Fruit fly (Drosophila melanogaster): ENCODE results near the gene CG3436.

The CG3436 gene

dm6 chr2L:131466-132270 lies 24.2 kb upstream of the CG3436 start, which contains the start of gene Gs1 (continued):
- TF ChIP-seq stwl (tag; optimal IDR thresholded peaks at IDR 0.05) = peak; percentile 70
- no peak for TF ChIP-seq psq (GFP tag; optimal IDR thresholded peaks at IDR 0.05)
- TF ChIP-seq CG15696 (tag; optimal IDR thresholded peaks at IDR 0.05) = no peak
- no peak for TF ChIP-seq Dip3 (GFP tag; optimal IDR thresholded peaks at IDR 0.05)
- TF ChIP-seq Ravus (GFP tag; IDR thresholded peaks at IDR 0.05) = no peak
- TF ChIP-seq pho (GFP tag; optimal IDR thresholded peaks at IDR 0.05) = peak; percentile 17
- TF ChIP-seq wor (GFP tag; IDR thresholded peaks at IDR 0.05) = no peak
- no peak for TF ChIP-seq bowl (GFP tag; IDR thresholded peaks at IDR 0.05)
- TF ChIP-seq CG10321 (GFP tag; IDR thresholded peaks at IDR 0.05) = no peak; the same call in 1 of the 2 replicates
- no peak for TF ChIP-seq sc (optimal IDR thresholded peaks at IDR 0.05)
- TF ChIP-seq sc (GFP tag; optimal IDR thresholded peaks at IDR 0.05) = no peak
- peak; percentile 58 for TF ChIP-seq CG6813 (GFP tag; optimal IDR thresholded peaks at IDR 0.05)
- TF ChIP-seq CG4707 (GFP tag; optimal IDR thresholded peaks at IDR 0.05) = no peak
- TF ChIP-seq CG3163 (GFP tag; optimal IDR thresholded peaks at IDR 0.05) = no peak
- TF ChIP-seq HmgD (GFP tag; optimal IDR thresholded peaks at IDR 0.05) = no peak
- TF ChIP-seq CG5953 (GFP tag; IDR thresholded peaks at IDR 0.05) = no peak
- TF ChIP-seq pros (GFP tag; optimal IDR thresholded peaks at IDR 0.05) = peak; percentile 57
- TF ChIP-seq Dfd (GFP tag; optimal IDR thresholded peaks at IDR 0.05) = no peak
- no peak for TF ChIP-seq CG10565 (GFP tag; optimal IDR thresholded peaks at IDR 0.05)
- TF ChIP-seq slbo (GFP tag; IDR thresholded peaks at IDR 0.05) = no peak
- TF ChIP-seq CG13894 (tag; optimal IDR thresholded peaks at IDR 0.05) = peak; percentile 67
- peak; percentile 15 for TF ChIP-seq Hand (GFP tag; optimal IDR thresholded peaks at IDR 0.05)
- TF ChIP-seq sqz (GFP tag; optimal IDR thresholded peaks at IDR 0.05) = peak; percentile 66
- no peak for TF ChIP-seq CG4328 (GFP tag; optimal IDR thresholded peaks at IDR 0.05)
- no peak for TF ChIP-seq D19B (GFP tag; optimal IDR thresholded peaks at IDR 0.05)
- TF ChIP-seq CG9727 (GFP tag; optimal IDR thresholded peaks at IDR 0.05) = no peak
- no peak for TF ChIP-seq CkIIα-i1 (GFP tag; IDR thresholded peaks at IDR 0.05)
- TF ChIP-seq CG11560 (tag; IDR thresholded peaks at IDR 0.05) = no peak
- peak; percentile 79 for TF ChIP-seq abd-A (tag; optimal IDR thresholded peaks at IDR 0.05)
- peak; percentile 28 for TF ChIP-seq hbn (GFP tag; IDR thresholded peaks at IDR 0.05; ENCODE audit: partially characterized antibody)
- no peak for TF ChIP-seq CG10147 (GFP tag; optimal IDR thresholded peaks at IDR 0.05)
- TF ChIP-seq lov (optimal IDR thresholded peaks at IDR 0.05) = no peak
- TF ChIP-seq lov (GFP tag; IDR thresholded peaks at IDR 0.05) = no peak; the same call in 2 of the 3 replicates
- TF ChIP-seq BEAF-32 (GFP tag; optimal IDR thresholded peaks at IDR 0.05) = no peak
- no peak for TF ChIP-seq Neu2 (GFP tag; optimal IDR thresholded peaks at IDR 0.05; ENCODE audit: borderline replicate concordance)
- no peak for TF ChIP-seq CG42726 (GFP tag; IDR thresholded peaks at IDR 0.05; ENCODE audit: partially characterized antibody)
- TF ChIP-seq chinmo (GFP tag; IDR thresholded peaks at IDR 0.05; ENCODE audit: partially characterized antibody) = peak; percentile 95; the same call in 3 of the 4 replicates
- TF ChIP-seq CG30020 (tag; optimal IDR thresholded peaks at IDR 0.05) = no peak
- TF ChIP-seq Usf (GFP tag; optimal IDR thresholded peaks at IDR 0.05) = no peak
- peak; percentile 70 for TF ChIP-seq sob (GFP tag; IDR thresholded peaks at IDR 0.05)
- TF ChIP-seq unc-4 (GFP tag; IDR thresholded peaks at IDR 0.05; ENCODE audit: partially characterized antibody) = peak; percentile 52
- peak; percentile 61 for TF ChIP-seq cwo (GFP tag; optimal IDR thresholded peaks at IDR 0.05)
- TF ChIP-seq Drgx (GFP tag; IDR thresholded peaks at IDR 0.05) = peak; percentile 58
- peak; percentile 34; the same call in 1 of the 2 replicates for TF ChIP-seq E2f2 (GFP tag; IDR thresholded peaks at IDR 0.05)
- TF ChIP-seq Lpt (GFP tag; optimal IDR thresholded peaks at IDR 0.05) = no peak
- peak; percentile 21 for TF ChIP-seq kah (GFP tag; optimal IDR thresholded peaks at IDR 0.05)
- peak; percentile 50 for TF ChIP-seq Fer3 (tag; optimal IDR thresholded peaks at IDR 0.05)
- no peak for TF ChIP-seq CG33213 (GFP tag; optimal IDR thresholded peaks at IDR 0.05)
- TF ChIP-seq tgo (GFP tag; IDR thresholded peaks at IDR 0.05) = no peak; the same call in 2 of the 3 replicates

Data from whole organism, embryonic.